Worm (Caenorhabditis elegans) whole organism, L4/young adult: Measurements from ENCODE around the gene C34C6.3.
A peak's percentile ranks its signal among the peaks of the same experiment; 100 is the strongest.

Experiments used
- W03F9.2 ChIP-seq: fragments of 150-350 bp; optimal IDR thresholded peaks from 2 replicates; lab custom pipeline; 2014; ENCODE audit warnings: missing biosample characterization, missing genetic modification characterization
- him-1 ChIP-seq: sonication (generic microtip); optimal IDR thresholded peaks from 2 replicates; lab custom pipeline; 2016; ENCODE audit warnings: missing genotype, missing genetic modification reagents, missing genetic modification characterization, missing compliant biosample characterization

ce11 chrII:8683933-8684332, 7.8 kb upstream of the C34C6.3 start:
- TF ChIP-seq him-1 (tag; lab: Kevin White, UChicago) (peak; percentile 2), W03F9.2 (peak; percentile 72)
